Fruit fly (Drosophila melanogaster) whole organism, embryonic: ENCODE results near the gene CG13031.

ENCODE experiments used
- Adf1 ChIP-seq: fragments of 200-800 bp; sonication (Bioruptor generic); IDR thresholded peaks from 2 replicates; pipeline ENCODE4 v1.3.6; 2022; ENCODE audit warnings: missing biosample characterization, missing genetic modification characterization
- BEAF-32 ChIP-seq: fragments of 200-800 bp; sonication (Bioruptor generic); optimal IDR thresholded peaks from 3 replicates; lab custom pipeline; 2017; ENCODE audit warnings: missing biosample characterization, missing genetic modification characterization, mild to moderate bottlenecking, moderate library complexity, missing genetic modification reagents
- CG1024 ChIP-seq: fragments of 200-800 bp; sonication (Bioruptor generic); IDR thresholded peaks from 2 replicates; pipeline ENCODE4 v1.3.6; 2022; ENCODE audit warnings: missing biosample characterization, missing genetic modification characterization
- CG16813 ChIP-seq: fragments of 200-800 bp; sonication (Bioruptor generic); IDR thresholded peaks from 3 replicates; pipeline ENCODE4 v1.3.6; 2022; ENCODE audit warnings: missing biosample characterization, missing genetic modification characterization; ENCODE audit not compliant: partially characterized antibody
- CG17186 ChIP-seq: fragments of 200-800 bp; sonication (Bioruptor generic); optimal IDR thresholded peaks from 3 replicates; lab custom pipeline; 2017; ENCODE audit warnings: missing biosample characterization, missing genetic modification reagents, missing genetic modification characterization
- CG17328 ChIP-seq: fragments of 200-800 bp; sonication (Bioruptor generic); IDR thresholded peaks from 2 replicates; pipeline ENCODE4 v1.3.6; 2022; ENCODE audit warnings: missing biosample characterization, missing genetic modification characterization
- CG17568 ChIP-seq: fragments of 200-800 bp; sonication (Bioruptor generic); optimal IDR thresholded peaks from 2 replicates; lab custom pipeline; 2018; ENCODE audit warnings: missing biosample characterization, mild to moderate bottlenecking, missing genetic modification characterization, moderate library complexity
- CG1832 ChIP-seq: fragments of 200-800 bp; sonication (Bioruptor generic); optimal IDR thresholded peaks from 2 replicates; lab custom pipeline; 2017; ENCODE audit warnings: missing biosample characterization, mild to moderate bottlenecking, missing genetic modification characterization, inconsistent platforms
- CG33213 ChIP-seq: fragments of 200-800 bp; sonication (Bioruptor generic); optimal IDR thresholded peaks from 3 replicates; lab custom pipeline; 2016; ENCODE audit warnings: missing biosample characterization, missing genetic modification characterization
- CG6791 ChIP-seq: fragments of 200-800 bp; sonication (Bioruptor generic); IDR thresholded peaks from 3 replicates; pipeline ENCODE4 v1.3.6; 2022; ENCODE audit warnings: missing biosample characterization, missing genetic modification characterization; ENCODE audit not compliant: partially characterized antibody
- CG7745 ChIP-seq: fragments of 200-800 bp; sonication (Bioruptor generic); optimal IDR thresholded peaks from 2 replicates; lab custom pipeline; 2018; ENCODE audit warnings: missing biosample characterization, mild to moderate bottlenecking, missing genetic modification characterization, moderate library complexity
- CG7786 ChIP-seq: fragments of 200-800 bp; sonication (Bioruptor generic); optimal IDR thresholded peaks from 2 replicates; lab custom pipeline; 2016; ENCODE audit warnings: missing biosample characterization, missing genetic modification characterization
- CG8388 ChIP-seq: fragments of 200-800 bp; sonication (Bioruptor generic); optimal IDR thresholded peaks from 2 replicates; lab custom pipeline; 2019; ENCODE audit warnings: missing biosample characterization, mild to moderate bottlenecking, missing genetic modification characterization, moderate library complexity
- CG8924 ChIP-seq: fragments of 200-800 bp; optimal IDR thresholded peaks from 3 replicates; lab custom pipeline; 2019; ENCODE audit warnings: missing biosample characterization, mild to moderate bottlenecking, missing genetic modification characterization, moderate library complexity
- CG9797 ChIP-seq: fragments of 200-800 bp; sonication (Bioruptor generic); optimal IDR thresholded peaks from 3 replicates; lab custom pipeline; 2018; ENCODE audit warnings: missing biosample characterization, mild to moderate bottlenecking, missing genetic modification characterization
- D19B ChIP-seq: fragments of 200-800 bp; sonication (Bioruptor generic); optimal IDR thresholded peaks from 2 replicates; lab custom pipeline; 2017; ENCODE audit warnings: missing biosample characterization, mild to moderate bottlenecking, missing genetic modification characterization
- Deaf1 ChIP-seq: fragments of 200-800 bp; optimal IDR thresholded peaks from 3 replicates; lab custom pipeline; 2019; ENCODE audit warnings: missing biosample characterization, mild to moderate bottlenecking, missing genetic modification characterization, moderate library complexity
- Dll ChIP-seq: fragments of 200-800 bp; sonication (Bioruptor generic); IDR thresholded peaks from 4 replicates; pipeline ENCODE4 v1.3.6; 2022; ENCODE audit warnings: missing biosample characterization, missing genetic modification characterization; ENCODE audit not compliant: partially characterized antibody
- Doc3 ChIP-seq: fragments of 200-800 bp; sonication (Bioruptor generic); IDR thresholded peaks from 3 replicates; pipeline ENCODE4 v1.3.6; 2022; ENCODE audit warnings: missing biosample characterization, missing genetic modification characterization; ENCODE audit not compliant: partially characterized antibody
- Dref ChIP-seq: fragments of 200-800 bp; sonication (Bioruptor generic); IDR thresholded peaks from 2 replicates; pipeline ENCODE4 v1.3.6; 2022; ENCODE audit warnings: missing biosample characterization, missing genetic modification characterization
- Ets97D ChIP-seq: fragments of 200-800 bp; sonication (Bioruptor generic); optimal IDR thresholded peaks from 3 replicates; lab custom pipeline; 2016; ENCODE audit warnings: missing biosample characterization, missing genetic modification characterization
- H2.0 ChIP-seq: fragments of 200-800 bp; sonication (Bioruptor generic); IDR thresholded peaks from 2 replicates; pipeline ENCODE4 v1.3.6; 2022; ENCODE audit warnings: missing biosample characterization, missing genetic modification characterization
- HLH4C ChIP-seq: fragments of 200-800 bp; sonication (Bioruptor generic); IDR thresholded peaks from 3 replicates; pipeline ENCODE4 v1.3.6; 2022; ENCODE audit warnings: missing biosample characterization, missing genetic modification characterization; ENCODE audit not compliant: partially characterized antibody
- Med ChIP-seq: fragments of 200-800 bp; sonication (Bioruptor generic); peaks from one replicate; lab custom pipeline; 2016; ENCODE audit warnings: missing biosample characterization, missing genetic modification characterization, mild to moderate bottlenecking, inconsistent platforms, moderate library complexity
- Pdp1 ChIP-seq, 2 experiments: fragments of 200-800 bp; sonication (Bioruptor generic); optimal IDR thresholded peaks; 3 replicates each; lab custom pipeline; 2016; ENCODE audit warnings: missing biosample characterization in 2 of 2, missing genetic modification characterization in 2 of 2, mild to moderate bottlenecking in 1 of 2, moderate library complexity in 1 of 2
- Scr ChIP-seq: fragments of 200-800 bp; sonication (Bioruptor generic); IDR thresholded peaks from 2 replicates; pipeline ENCODE4 v1.3.6; 2022; ENCODE audit warnings: missing biosample characterization, missing genetic modification characterization; ENCODE audit not compliant: partially characterized antibody
- Stat92E ChIP-seq, 3 experiments: fragments of >200 bp in 2 of 3; fragments of 200-800 bp in 1 of 3; sonication (Bioruptor generic) in 1 of 3; optimal IDR thresholded peaks; 2 replicates each; lab custom pipeline; 2017 to 2019; ENCODE audit warnings: missing biosample characterization in 3 of 3, missing genetic modification characterization in 3 of 3, mild to moderate bottlenecking in 1 of 3, moderate library complexity in 1 of 3
- YL-1 ChIP-seq: fragments of 200-800 bp; sonication (Bioruptor generic); optimal IDR thresholded peaks from 3 replicates; lab custom pipeline; 2017; ENCODE audit warnings: missing biosample characterization, mild to moderate bottlenecking, missing genetic modification characterization
- ap ChIP-seq: fragments of 200-800 bp; sonication (Bioruptor generic); IDR thresholded peaks from 2 replicates; pipeline ENCODE4 v1.3.6; 2022; ENCODE audit warnings: missing biosample characterization, missing genetic modification characterization
- ato ChIP-seq: fragments of 200-800 bp; sonication (Bioruptor generic); IDR thresholded peaks from 2 replicates; pipeline ENCODE4 v1.3.6; 2022; ENCODE audit warnings: missing biosample characterization, missing genetic modification characterization; ENCODE audit not compliant: partially characterized antibody
- bab2 ChIP-seq: fragments of 200-800 bp; sonication (Bioruptor generic); optimal IDR thresholded peaks from 2 replicates; lab custom pipeline; 2016; ENCODE audit warnings: missing biosample characterization, missing genetic modification characterization
- bbx ChIP-seq: fragments of 200-800 bp; sonication (Bioruptor generic); IDR thresholded peaks from 2 replicates; pipeline ENCODE4 v1.3.6; 2022; ENCODE audit warnings: missing biosample characterization, missing genetic modification characterization; ENCODE audit not compliant: partially characterized antibody
- disco-r ChIP-seq: fragments of 200-800 bp; sonication (Bioruptor generic); optimal IDR thresholded peaks from 2 replicates; lab custom pipeline; 2016; ENCODE audit warnings: missing biosample characterization, missing genetic modification characterization
- dm ChIP-seq: fragments of 200-800 bp; sonication (Bioruptor generic); optimal IDR thresholded peaks from 3 replicates; lab custom pipeline; 2016; ENCODE audit warnings: missing biosample characterization, missing genetic modification characterization
- ems ChIP-seq: fragments of 200-800 bp; sonication (Bioruptor generic); optimal IDR thresholded peaks from 3 replicates; lab custom pipeline; 2016; ENCODE audit warnings: missing biosample characterization, missing genetic modification characterization
- gfzf ChIP-seq: fragments of 200-800 bp; sonication (Bioruptor generic); optimal IDR thresholded peaks from 2 replicates; lab custom pipeline; 2016; ENCODE audit warnings: missing biosample characterization, mild to moderate bottlenecking, missing genetic modification characterization, moderate library complexity
- gro ChIP-seq: fragments of 200-800 bp; sonication (Bioruptor generic); optimal IDR thresholded peaks from 2 replicates; lab custom pipeline; 2016; ENCODE audit warnings: missing biosample characterization, missing genetic modification characterization
- lola ChIP-seq, 3 experiments: fragments of >200 bp in 2 of 3; fragments of 200-800 bp in 1 of 3; sonication (Bioruptor generic) in 1 of 3; optimal IDR thresholded peaks; 2 replicates each; lab custom pipeline; 2017 to 2019; ENCODE audit warnings: missing biosample characterization in 3 of 3, missing genetic modification characterization in 3 of 3, mild to moderate bottlenecking in 1 of 3, moderate library complexity in 1 of 3
- nau ChIP-seq: fragments of 200-800 bp; sonication (Bioruptor generic); optimal IDR thresholded peaks from 3 replicates; lab custom pipeline; 2017; ENCODE audit warnings: missing biosample characterization, mild to moderate bottlenecking, missing genetic modification characterization, missing genetic modification reagents
- odd ChIP-seq: fragments of 200-800 bp; sonication (Bioruptor generic); optimal IDR thresholded peaks from 2 replicates; lab custom pipeline; 2017; ENCODE audit warnings: missing biosample characterization, mild to moderate bottlenecking, missing genetic modification characterization
- peb ChIP-seq: fragments of 200-800 bp; sonication (Bioruptor generic); IDR thresholded peaks from 2 replicates; pipeline ENCODE4 v1.3.6; 2022; ENCODE audit warnings: missing biosample characterization, missing genetic modification characterization
- sisA ChIP-seq: fragments of 200-800 bp; sonication (Bioruptor generic); IDR thresholded peaks from 2 replicates; pipeline ENCODE4 v1.3.6; 2022; ENCODE audit warnings: missing biosample characterization, missing genetic modification characterization
- slou ChIP-seq: fragments of 200-800 bp; sonication (Bioruptor generic); optimal IDR thresholded peaks from 3 replicates; lab custom pipeline; 2016; ENCODE audit warnings: missing biosample characterization, missing genetic modification characterization
- tgo ChIP-seq: fragments of 200-800 bp; sonication (Bioruptor generic); IDR thresholded peaks from 3 replicates; pipeline ENCODE4 v1.3.6; 2022; ENCODE audit warnings: missing biosample characterization, missing genetic modification characterization
- unc-4 ChIP-seq: fragments of 200-800 bp; sonication (Bioruptor generic); IDR thresholded peaks from 2 replicates; pipeline ENCODE4 v1.3.6; 2022; ENCODE audit warnings: missing biosample characterization, missing genetic modification characterization; ENCODE audit not compliant: partially characterized antibody
- yki ChIP-seq: fragments of >200 bp; optimal IDR thresholded peaks from 3 replicates; lab custom pipeline; 2018

Gene CG13031

dm6 chr3L:16727939-16728635 lies 3.4 kb downstream of the CG13031 start, which contains the start of gene PGRP-SB1:
Gene PGRP-SB1, minus strand, starts transcription at chr3L:16727989.
- peak; percentile 76 for TF ChIP-seq D19B (GFP tag; lab: Kevin White, UChicago)
- TF ChIP-seq CG7786 (GFP tag; lab: Kevin White, UChicago): no peak

DNA sequence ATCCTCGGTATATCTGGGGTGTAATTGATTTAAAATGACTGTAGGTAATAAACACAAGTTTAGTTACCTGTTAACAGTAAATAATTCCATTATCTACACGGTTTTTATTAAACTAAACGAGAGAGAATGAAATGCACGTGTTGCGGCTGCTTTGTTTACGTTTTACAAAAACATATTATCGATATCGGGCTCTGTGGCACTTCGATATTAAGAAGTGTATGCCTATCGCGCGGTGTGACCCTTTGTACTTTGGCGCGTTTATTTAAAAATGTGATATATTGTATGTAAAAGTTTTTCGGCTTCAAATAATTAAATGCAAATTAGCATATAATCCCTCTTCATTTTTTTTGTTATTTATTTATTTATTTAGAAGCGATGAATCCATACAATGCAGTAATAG lies 6.0 kb downstream of the CG13031 start, which contains the start of gene Dbp73D:
TSS of gene Dbp73D (minus strand) at position 174 of the 400 bp plus-strand sequence.
- TF ChIP-seq CG7745: no peak
- peak; percentile 91 for TF ChIP-seq Dref (GFP tag; lab: Robert Waterston, UW)
- TF ChIP-seq BEAF-32: peak; percentile 43
- no peak for TF ChIP-seq CG33213 (GFP tag; lab: Kevin White, UChicago)
- TF ChIP-seq odd: no peak
- TF ChIP-seq bab2: no peak
- no peak for TF ChIP-seq lola (GFP tag; optimal IDR thresholded peaks at IDR 0.05; lab: Kevin White, UChicago)
- no peak for TF ChIP-seq CG8388 (GFP tag; lab: Kevin White, UChicago)
- TF ChIP-seq Pdp1 (GFP tag; optimal IDR thresholded peaks at IDR 0.05; lab: Kevin White, UChicago): no peak
- no peak for TF ChIP-seq peb
- no peak for TF ChIP-seq Adf1 (GFP tag; lab: Robert Waterston, UW)
- TF ChIP-seq Med (GFP tag; lab: Kevin White, UChicago): peak; percentile 32
- TF ChIP-seq CG6791 (GFP tag; lab: Robert Waterston, UW): peak; percentile 48; the same call in 1 of the 3 replicates
- no peak for TF ChIP-seq ems (GFP tag; lab: Kevin White, UChicago)
- TF ChIP-seq Dll (GFP tag; lab: Robert Waterston, UW): peak; percentile 70; the same call in 3 of the 4 replicates
- TF ChIP-seq yki: no peak
- TF ChIP-seq CG17568: no peak
- no peak for TF ChIP-seq H2.0 (GFP tag; lab: Robert Waterston, UW)
- TF ChIP-seq gfzf (GFP tag; lab: Kevin White, UChicago): peak; percentile 29
- TF ChIP-seq slou (GFP tag; lab: Kevin White, UChicago): no peak
- peak; percentile 76 for TF ChIP-seq HLH4C (GFP tag; lab: Robert Waterston, UW)
- TF ChIP-seq CG16813 (GFP tag; lab: Robert Waterston, UW): 0 out of 3 replicates have a peak, but pooled peaks have one; percentile 26
- peak; percentile 62 for TF ChIP-seq Scr (GFP tag; lab: Robert Waterston, UW)
- TF ChIP-seq bbx (GFP tag; lab: Robert Waterston, UW): peak; percentile 72
- peak; percentile 35 for TF ChIP-seq Ets97D (GFP tag; lab: Kevin White, UChicago)
- TF ChIP-seq CG1832 (GFP tag; lab: Kevin White, UChicago): no peak
- peak; percentile 50 for TF ChIP-seq YL-1 (GFP tag; lab: Kevin White, UChicago)
- peak; percentile 60 for TF ChIP-seq unc-4
- TF ChIP-seq CG9797 (GFP tag; lab: Kevin White, UChicago): peak; percentile 72
- no peak for TF ChIP-seq CG8924 (tag; lab: Kevin White, UChicago)
- no peak for TF ChIP-seq tgo
- TF ChIP-seq Doc3 (GFP tag; lab: Robert Waterston, UW): peak; percentile 55; the same call in 2 of the 3 replicates
- no peak for TF ChIP-seq CG1024 (GFP tag; lab: Robert Waterston, UW)
- TF ChIP-seq nau: no peak
- TF ChIP-seq Stat92E (GFP tag; optimal IDR thresholded peaks at IDR 0.05; lab: Kevin White, UChicago): peak in 1 of 3 experiments; percentile 23
- TF ChIP-seq sisA (GFP tag; lab: Robert Waterston, UW): no peak
- no peak for TF ChIP-seq CG17328 (GFP tag; lab: Robert Waterston, UW)
- TF ChIP-seq disco-r: no peak
- TF ChIP-seq CG17186 (GFP tag; lab: Kevin White, UChicago): peak; percentile 32
- TF ChIP-seq gro (GFP tag; lab: Kevin White, UChicago): peak; percentile 20
- TF ChIP-seq dm (GFP tag; lab: Kevin White, UChicago): peak; percentile 94
- no peak for TF ChIP-seq Deaf1 (tag; lab: Kevin White, UChicago)
- peak; percentile 48 for TF ChIP-seq ato (GFP tag; lab: Robert Waterston, UW)
- TF ChIP-seq ap (GFP tag; lab: Robert Waterston, UW): no peak
